Worm (Caenorhabditis elegans) whole organism, young adult: ENCODE results near the gene R05G6.9.

Experiments
- B0336.3 ChIP-seq: fragments of 200-800 bp; sonication (Bioruptor generic); IDR thresholded peaks from 2 replicates; pipeline ENCODE4 v1.3.6; 2022; ENCODE audit warnings: missing genetic modification characterization, missing compliant biosample characterization
- F22D6.2 ChIP-seq: sonication (generic microtip); optimal IDR thresholded peaks from 2 replicates; lab custom pipeline; 2016; ENCODE audit warnings: mild to moderate bottlenecking, missing genetic modification characterization, missing compliant biosample characterization
- attf-3 ChIP-seq: fragments of 200-800 bp; sonication (Bioruptor generic); conservative IDR thresholded peaks from 2 replicates; pipeline ENCODE4 v1.3.6; 2022; ENCODE audit warnings: missing genetic modification reagents, missing genetic modification characterization, missing compliant biosample characterization
- hsf-1 ChIP-seq: fragments of 200-800 bp; sonication (Bioruptor generic); IDR thresholded peaks from 2 replicates; pipeline ENCODE4 v1.3.6; 2022; ENCODE audit warnings: missing genetic modification reagents, missing genetic modification characterization, missing compliant biosample characterization
- madf-8 ChIP-seq: fragments of 200-800 bp; sonication (Bioruptor generic); conservative IDR thresholded peaks from 2 replicates; pipeline ENCODE4 v1.3.6; 2022; ENCODE audit warnings: missing genetic modification reagents, missing genetic modification characterization, missing compliant biosample characterization
- pha-4 ChIP-seq: fragments of 150-350 bp; sonication (generic microtip); optimal IDR thresholded peaks from 2 replicates; lab custom pipeline; 2014; ENCODE audit warnings: missing biosample characterization, missing genetic modification reagents, missing genetic modification characterization
- sdz-38 ChIP-seq: sonication (generic microtip); optimal IDR thresholded peaks from 2 replicates; lab custom pipeline; 2016; ENCODE audit warnings: missing genotype, missing genetic modification characterization, missing compliant biosample characterization
- snpc-4 ChIP-seq, 5 experiments: fragments of 150-350 bp in 1 of 5; sonication (generic microtip) in 4 of 5; optimal IDR thresholded peaks; 2 replicates each; lab custom pipeline; 2014 to 2018; ENCODE audit warnings: missing genetic modification characterization in 5 of 5, missing biosample characterization in 3 of 5, antibody characterized with exemption in 2 of 5, mild to moderate bottlenecking in 2 of 5, missing compliant biosample characterization in 2 of 5, missing genotype in 2 of 5, moderate library complexity in 2 of 5, missing genetic modification reagents in 1 of 5
- unc-130 ChIP-seq: sonication (generic microtip); optimal IDR thresholded peaks from 2 replicates; lab custom pipeline; 2016; ENCODE audit warnings: missing genetic modification reagents, missing genetic modification characterization, missing compliant biosample characterization

ce11 chrIV:7542485-7543001, 26.5 kb upstream of the R05G6.9 start, which contains the start of gene R05G6.10:
- TF ChIP-seq unc-130 (GFP tag; lab: Kevin White, UChicago) (no peak), snpc-4 (GFP tag; optimal IDR thresholded peaks at IDR 0.05; lab: Kevin White, UChicago) (no peak), snpc-4 (tag; optimal IDR thresholded peaks at IDR 0.05; lab: Kevin White, UChicago) (no peak), F22D6.2 (tag; lab: Kevin White, UChicago) (no peak), sdz-38 (tag; lab: Kevin White, UChicago) (no peak), attf-3 (no peak), pha-4 (no peak), madf-8 (GFP tag; lab: Robert Waterston, UW) (no peak), B0336.3 (GFP tag; lab: Robert Waterston, UW) (no peak), hsf-1 (GFP tag; lab: Robert Waterston, UW) (no peak)
